Fruit fly (Drosophila melanogaster) whole organism, embryonic: ENCODE measurements around the gene Sfp26Ad.

Experiments used
- CG10959 ChIP-seq: fragments of 200-800 bp; sonication (Bioruptor generic); IDR thresholded peaks from 2 replicates; pipeline ENCODE4 v1.3.6; 2022; ENCODE audit warnings: missing biosample characterization, missing genetic modification characterization
- CG11504 ChIP-seq: fragments of 200-800 bp; sonication (Bioruptor generic); optimal IDR thresholded peaks from 3 replicates; lab custom pipeline; 2019; ENCODE audit warnings: missing biosample characterization, mild to moderate bottlenecking, missing genetic modification characterization, moderate library complexity
- CG12155 ChIP-seq: fragments of 200-800 bp; sonication (Bioruptor generic); optimal IDR thresholded peaks from 3 replicates; lab custom pipeline; 2016; ENCODE audit warnings: missing biosample characterization, missing genetic modification characterization
- CG12236 ChIP-seq: fragments of 200-800 bp; sonication (Bioruptor generic); optimal IDR thresholded peaks from 2 replicates; lab custom pipeline; 2016; ENCODE audit warnings: missing biosample characterization, missing genetic modification characterization
- CG13287 ChIP-seq: fragments of 200-800 bp; sonication (Bioruptor generic); IDR thresholded peaks from 2 replicates; pipeline ENCODE4 v1.3.6; 2022; ENCODE audit warnings: missing biosample characterization, missing genetic modification characterization; ENCODE audit not compliant: partially characterized antibody
- CG13424 ChIP-seq: fragments of 200-800 bp; sonication (Bioruptor generic); optimal IDR thresholded peaks from 2 replicates; lab custom pipeline; 2019; ENCODE audit warnings: missing biosample characterization, mild to moderate bottlenecking, missing genetic modification characterization, moderate library complexity
- CG1529 ChIP-seq: fragments of 200-800 bp; sonication (Bioruptor generic); optimal IDR thresholded peaks from 3 replicates; lab custom pipeline; 2018; ENCODE audit warnings: missing biosample characterization, missing genetic modification characterization
- CG15601 ChIP-seq: fragments of 200-800 bp; sonication (Bioruptor generic); optimal IDR thresholded peaks from 3 replicates; lab custom pipeline; 2019; ENCODE audit warnings: missing biosample characterization, mild to moderate bottlenecking, missing genetic modification characterization, moderate library complexity
- CG1602 ChIP-seq: fragments of 200-800 bp; sonication (Bioruptor generic); optimal IDR thresholded peaks from 3 replicates; lab custom pipeline; 2016; ENCODE audit warnings: missing biosample characterization, missing genetic modification characterization
- CG17829 ChIP-seq: fragments of 200-800 bp; optimal IDR thresholded peaks from 2 replicates; lab custom pipeline; 2019; ENCODE audit warnings: missing biosample characterization, mild to moderate bottlenecking, missing genetic modification characterization, moderate library complexity
- CG17912 ChIP-seq: fragments of 200-800 bp; sonication (Bioruptor generic); optimal IDR thresholded peaks from 2 replicates; lab custom pipeline; 2018; ENCODE audit warnings: missing biosample characterization, mild to moderate bottlenecking, missing genetic modification characterization
- CG18011 ChIP-seq: fragments of 200-800 bp; sonication (Bioruptor generic); optimal IDR thresholded peaks from 2 replicates; lab custom pipeline; 2017; ENCODE audit warnings: missing biosample characterization, missing genetic modification characterization, mild to moderate bottlenecking, moderate library complexity, missing genotype
- CG30020 ChIP-seq: fragments of 200-800 bp; optimal IDR thresholded peaks from 2 replicates; lab custom pipeline; 2019; ENCODE audit warnings: missing biosample characterization, mild to moderate bottlenecking, missing genetic modification characterization, moderate library complexity
- CG3281 ChIP-seq: fragments of 200-800 bp; sonication (Bioruptor generic); optimal IDR thresholded peaks from 3 replicates; lab custom pipeline; 2017; ENCODE audit warnings: missing biosample characterization, mild to moderate bottlenecking, missing genetic modification characterization
- CG3847 ChIP-seq: fragments of 200-800 bp; sonication (Bioruptor generic); IDR thresholded peaks from 2 replicates; pipeline ENCODE4 v1.3.6; 2022; ENCODE audit warnings: missing biosample characterization, missing genetic modification characterization
- CG8924 ChIP-seq: fragments of 200-800 bp; optimal IDR thresholded peaks from 3 replicates; lab custom pipeline; 2019; ENCODE audit warnings: missing biosample characterization, mild to moderate bottlenecking, missing genetic modification characterization, moderate library complexity
- CG9797 ChIP-seq: fragments of 200-800 bp; sonication (Bioruptor generic); optimal IDR thresholded peaks from 3 replicates; lab custom pipeline; 2018; ENCODE audit warnings: missing biosample characterization, mild to moderate bottlenecking, missing genetic modification characterization
- CHES-1-like ChIP-seq: fragments of 200-800 bp; sonication (Bioruptor generic); optimal IDR thresholded peaks from 2 replicates; lab custom pipeline; 2016; ENCODE audit warnings: missing biosample characterization, missing genetic modification characterization
- D19A ChIP-seq: fragments of 200-800 bp; optimal IDR thresholded peaks from 3 replicates; lab custom pipeline; 2019; ENCODE audit warnings: missing biosample characterization, mild to moderate bottlenecking, missing genetic modification characterization, moderate library complexity
- Deaf1 ChIP-seq: fragments of 200-800 bp; optimal IDR thresholded peaks from 3 replicates; lab custom pipeline; 2019; ENCODE audit warnings: missing biosample characterization, mild to moderate bottlenecking, missing genetic modification characterization, moderate library complexity
- Hr39 ChIP-seq: fragments of >200 bp; optimal IDR thresholded peaks from 2 replicates; lab custom pipeline; 2017
- Hsf ChIP-seq: fragments of 200-800 bp; sonication (Bioruptor generic); optimal IDR thresholded peaks from 3 replicates; lab custom pipeline; 2016; ENCODE audit warnings: missing biosample characterization, missing genetic modification characterization
- Lim3 ChIP-seq: fragments of 200-800 bp; sonication (Bioruptor generic); IDR thresholded peaks from 2 replicates; pipeline ENCODE4 v1.3.6; 2022; ENCODE audit warnings: missing biosample characterization, missing genetic modification characterization
- MBD-R2 ChIP-seq: fragments of 200-800 bp; sonication (Bioruptor generic); IDR thresholded peaks from 2 replicates; pipeline ENCODE4 v1.3.6; 2022; ENCODE audit warnings: missing biosample characterization, missing genetic modification characterization
- Nf-YB ChIP-seq: fragments of 200-800 bp; sonication (Bioruptor generic); optimal IDR thresholded peaks from 3 replicates; lab custom pipeline; 2019; ENCODE audit warnings: missing biosample characterization, mild to moderate bottlenecking, missing genetic modification characterization, moderate library complexity
- Opbp ChIP-seq: fragments of 200-800 bp; sonication (Bioruptor generic); IDR thresholded peaks from 3 replicates; pipeline ENCODE4 v1.3.6; 2022; ENCODE audit warnings: missing biosample characterization, missing genetic modification characterization; ENCODE audit not compliant: partially characterized antibody
- Optix ChIP-seq: fragments of 200-800 bp; sonication (Bioruptor generic); IDR thresholded peaks from 3 replicates; pipeline ENCODE4 v1.3.6; 2022; ENCODE audit warnings: missing biosample characterization, missing genetic modification characterization
- Six4 ChIP-seq: fragments of 200-800 bp; sonication (Bioruptor generic); optimal IDR thresholded peaks from 2 replicates; lab custom pipeline; 2016; ENCODE audit warnings: missing biosample characterization, missing genetic modification characterization
- Sry-δ ChIP-seq: fragments of 200-800 bp; sonication (Bioruptor generic); optimal IDR thresholded peaks from 2 replicates; lab custom pipeline; 2016; ENCODE audit warnings: missing biosample characterization, missing genetic modification characterization
- ac ChIP-seq: fragments of 200-800 bp; sonication (Bioruptor generic); optimal IDR thresholded peaks from 3 replicates; lab custom pipeline; 2017; ENCODE audit warnings: missing biosample characterization, mild to moderate bottlenecking, missing genetic modification characterization
- ap ChIP-seq: fragments of 200-800 bp; sonication (Bioruptor generic); IDR thresholded peaks from 2 replicates; pipeline ENCODE4 v1.3.6; 2022; ENCODE audit warnings: missing biosample characterization, missing genetic modification characterization
- dmrt99B ChIP-seq: fragments of 200-800 bp; sonication (Bioruptor generic); optimal IDR thresholded peaks from 2 replicates; lab custom pipeline; 2018; ENCODE audit warnings: missing biosample characterization, mild to moderate bottlenecking, missing genetic modification characterization, moderate library complexity
- dysf ChIP-seq: fragments of 200-800 bp; sonication (Bioruptor generic); IDR thresholded peaks from 3 replicates; pipeline ENCODE4 v1.3.6; 2022; ENCODE audit warnings: missing biosample characterization, missing genetic modification characterization
- ewg ChIP-seq: fragments of 200-800 bp; sonication (Bioruptor generic); optimal IDR thresholded peaks from 3 replicates; lab custom pipeline; 2017; ENCODE audit warnings: mild to moderate bottlenecking, missing biosample characterization, missing genetic modification reagents, missing genetic modification characterization
- fd3F ChIP-seq: fragments of 200-800 bp; sonication (Bioruptor generic); optimal IDR thresholded peaks from 2 replicates; lab custom pipeline; 2018; ENCODE audit warnings: missing biosample characterization, mild to moderate bottlenecking, missing genetic modification characterization, moderate library complexity
- gcm2 ChIP-seq: fragments of 200-800 bp; sonication (Bioruptor generic); optimal IDR thresholded peaks from 2 replicates; lab custom pipeline; 2016; ENCODE audit warnings: missing biosample characterization, missing genetic modification characterization
- gro ChIP-seq: fragments of 200-800 bp; sonication (Bioruptor generic); optimal IDR thresholded peaks from 2 replicates; lab custom pipeline; 2016; ENCODE audit warnings: missing biosample characterization, missing genetic modification characterization
- hb ChIP-seq: fragments of 200-800 bp; sonication (Bioruptor generic); IDR thresholded peaks from 3 replicates; pipeline ENCODE4 v1.3.6; 2022; ENCODE audit warnings: missing biosample characterization, missing genetic modification characterization; ENCODE audit not compliant: partially characterized antibody
- nau ChIP-seq: fragments of 200-800 bp; sonication (Bioruptor generic); optimal IDR thresholded peaks from 3 replicates; lab custom pipeline; 2017; ENCODE audit warnings: missing biosample characterization, mild to moderate bottlenecking, missing genetic modification characterization, missing genetic modification reagents
- otp ChIP-seq: fragments of 200-800 bp; sonication (Bioruptor generic); IDR thresholded peaks from 3 replicates; pipeline ENCODE4, ENCODE4 v1.3.6; 2022; ENCODE audit warnings: missing biosample characterization, missing genetic modification characterization
- pros ChIP-seq: fragments of 200-800 bp; sonication (Bioruptor generic); optimal IDR thresholded peaks from 3 replicates; lab custom pipeline; 2019; ENCODE audit warnings: missing biosample characterization, mild to moderate bottlenecking, missing genetic modification characterization, moderate library complexity
- ranshi ChIP-seq: fragments of 200-800 bp; sonication (Bioruptor generic); IDR thresholded peaks from 2 replicates; pipeline ENCODE4 v1.3.6; 2022; ENCODE audit warnings: missing biosample characterization, missing genetic modification characterization
- schlank ChIP-seq: fragments of 200-800 bp; sonication (Bioruptor generic); optimal IDR thresholded peaks from 2 replicates; lab custom pipeline; 2018; ENCODE audit warnings: missing biosample characterization, mild to moderate bottlenecking, missing genetic modification characterization
- sens ChIP-seq: fragments of 200-800 bp; sonication (Bioruptor generic); peaks from one replicate; lab custom pipeline; 2016; ENCODE audit warnings: missing biosample characterization, missing genetic modification characterization
- tgo ChIP-seq: fragments of 200-800 bp; sonication (Bioruptor generic); IDR thresholded peaks from 3 replicates; pipeline ENCODE4 v1.3.6; 2022; ENCODE audit warnings: missing biosample characterization, missing genetic modification characterization
- tll ChIP-seq, 2 experiments: fragments of 200-800 bp in 1 of 2; fragments of >200 bp in 1 of 2; sonication (Bioruptor generic) in 1 of 2; optimal IDR thresholded peaks; 2 replicates each; lab custom pipeline; 2017 to 2019; ENCODE audit warnings: missing biosample characterization in 2 of 2, missing genetic modification characterization in 2 of 2, mild to moderate bottlenecking in 1 of 2, moderate library complexity in 1 of 2
- wdn ChIP-seq: fragments of 200-800 bp; sonication (Bioruptor generic); IDR thresholded peaks from 2 replicates; pipeline ENCODE4 v1.3.6; 2022; ENCODE audit warnings: missing biosample characterization, missing genetic modification characterization
- wor ChIP-seq: fragments of 200-800 bp; sonication (Bioruptor generic); IDR thresholded peaks from 2 replicates; pipeline ENCODE4 v1.3.6; 2022; ENCODE audit warnings: missing biosample characterization, missing genetic modification characterization

Sfp26Ad gene

dm6 chr2L:5906893-5907850 is 35.9 kb downstream of the Sfp26Ad start, which contains the start of gene bchs (continued):
- TF ChIP-seq fd3F (GFP tag; lab: Kevin White, UChicago): no peak
- TF ChIP-seq nau (GFP tag; lab: Kevin White, UChicago): no peak
- peak; percentile 97 for TF ChIP-seq CG15601 (tag; lab: Kevin White, UChicago)
- TF ChIP-seq CG17829: peak; percentile 51
- TF ChIP-seq CG3281 (GFP tag; lab: Kevin White, UChicago): peak; percentile 92
- peak; percentile 94 for TF ChIP-seq sens (GFP tag; lab: Kevin White, UChicago)
- TF ChIP-seq Sry-δ (GFP tag; lab: Kevin White, UChicago): peak; percentile 42
- peak; percentile 95 for TF ChIP-seq schlank (tag; lab: Kevin White, UChicago)
- peak; percentile 89 for TF ChIP-seq otp (GFP tag; lab: Robert Waterston, UW)
- peak; percentile 93 for TF ChIP-seq CG12236 (GFP tag; lab: Kevin White, UChicago)
- TF ChIP-seq CG1529 (GFP tag; lab: Kevin White, UChicago): peak; percentile 93
- TF ChIP-seq CG13287: peak; percentile 39
- TF ChIP-seq CG9797: peak; percentile 17
- TF ChIP-seq MBD-R2 (GFP tag; lab: Robert Waterston, UW): peak; percentile 43
- TF ChIP-seq CG1602 (GFP tag; lab: Kevin White, UChicago): peak; percentile 65
- no peak for TF ChIP-seq Hr39 (lab: Kevin White, UChicago)
- peak; percentile 45 for TF ChIP-seq CG12155 (GFP tag; lab: Kevin White, UChicago)
- TF ChIP-seq D19A (tag; lab: Kevin White, UChicago): no peak
- TF ChIP-seq gro (GFP tag; lab: Kevin White, UChicago): no peak
- TF ChIP-seq wor (GFP tag; lab: Robert Waterston, UW): no peak
- TF ChIP-seq CG30020: no peak
- TF ChIP-seq ewg (GFP tag; lab: Kevin White, UChicago): peak; percentile 85
- peak; percentile 84; the same call in 1 of the 2 replicates for TF ChIP-seq ranshi (GFP tag; lab: Robert Waterston, UW)
- TF ChIP-seq pros (GFP tag; lab: Kevin White, UChicago): peak; percentile 13
- TF ChIP-seq wdn (GFP tag; lab: Robert Waterston, UW): peak; percentile 61; the same call in 1 of the 2 replicates
- TF ChIP-seq tll (GFP tag; optimal IDR thresholded peaks at IDR 0.05; lab: Kevin White, UChicago): peak in 1 of 2 experiments; percentile 77
- TF ChIP-seq ac (GFP tag; lab: Kevin White, UChicago): peak; percentile 96
- TF ChIP-seq Six4 (GFP tag; lab: Kevin White, UChicago): peak; percentile 69
- TF ChIP-seq CHES-1-like (GFP tag; lab: Kevin White, UChicago): peak; percentile 90
- TF ChIP-seq Lim3: no peak
- no peak for TF ChIP-seq dmrt99B (tag; lab: Kevin White, UChicago)
- no peak for TF ChIP-seq CG11504 (tag; lab: Kevin White, UChicago)
- TF ChIP-seq CG10959 (GFP tag; lab: Robert Waterston, UW): peak; percentile 44
- peak; percentile 92 for TF ChIP-seq CG17912
- peak; percentile 78 for TF ChIP-seq Hsf (GFP tag; lab: Kevin White, UChicago)
- peak; percentile 65 for TF ChIP-seq Deaf1 (tag; lab: Kevin White, UChicago)
- TF ChIP-seq CG3847 (GFP tag; lab: Robert Waterston, UW): peak; percentile 74
- peak; percentile 39; the same call in 1 of the 2 replicates for TF ChIP-seq ap (GFP tag; lab: Robert Waterston, UW)
- no peak for TF ChIP-seq CG18011 (GFP tag; lab: Kevin White, UChicago)
- peak; percentile 64; the same call in 2 of the 3 replicates for TF ChIP-seq tgo (GFP tag; lab: Robert Waterston, UW)
- TF ChIP-seq Optix (GFP tag; lab: Robert Waterston, UW): no peak; the same call in 2 of the 3 replicates
- no peak for TF ChIP-seq hb (GFP tag; lab: Robert Waterston, UW)
- peak; percentile 73 for TF ChIP-seq CG8924 (tag; lab: Kevin White, UChicago)
- peak; percentile 71 for TF ChIP-seq Nf-YB
- peak; percentile 57 for TF ChIP-seq gcm2 (GFP tag; lab: Kevin White, UChicago)
- TF ChIP-seq dysf: peak; percentile 57; the same call in 1 of the 3 replicates
- peak; percentile 44; the same call in 2 of the 3 replicates for TF ChIP-seq Opbp
- TF ChIP-seq CG13424 (tag; lab: Kevin White, UChicago): peak; percentile 85
